1 fruit fly cellular context compared by ENCODE assay signal in the genomic region with DNA sequence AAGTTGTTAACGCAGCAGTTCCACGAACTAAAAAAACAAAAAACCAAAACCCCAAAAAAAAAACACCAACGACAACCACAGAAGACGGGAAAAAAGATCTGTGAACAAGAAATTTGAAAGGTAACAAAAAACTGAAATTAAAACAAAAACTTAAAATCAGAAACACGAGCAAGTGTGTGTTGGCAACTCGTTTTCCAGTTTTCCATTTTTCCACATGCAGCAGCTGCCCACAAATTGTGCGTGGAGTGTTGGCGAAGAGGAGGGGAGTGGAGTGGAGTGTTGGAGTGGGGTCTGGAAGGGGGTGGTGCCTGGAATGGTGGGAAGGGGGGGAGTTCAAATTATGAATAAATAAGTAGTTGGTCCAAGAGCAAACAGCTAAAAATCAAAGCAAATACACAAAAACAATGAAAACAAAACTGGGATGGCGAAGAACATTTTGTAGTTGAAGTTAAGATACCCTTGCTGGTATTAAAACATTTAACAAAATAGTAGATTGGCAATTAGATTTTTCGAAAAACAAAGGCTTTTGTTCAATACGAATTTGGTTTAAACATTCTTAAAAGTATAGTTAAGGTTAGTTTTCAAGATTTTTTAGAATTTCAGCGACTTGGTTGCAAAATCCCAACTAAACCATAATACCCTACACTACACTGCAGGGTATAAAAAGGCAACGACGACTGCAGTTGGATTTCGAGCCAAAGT.
TF ChIP-seq lines count a peak whose summit lies in the region.

No protein-coding gene starts in this region.

TF ChIP-seq in whole organism, embryonic, 481 proteins besides CTCF, POLR2A, EP300 and RAD21 (continued from another document and continues in another):
- no peak for TF ChIP-seq pan (optimal IDR thresholded peaks at IDR 0.05; lab: Kevin White, UChicago)
- peak in 1 of 2 experiments; percentile 28 for TF ChIP-seq pan (GFP tag; optimal IDR thresholded peaks at IDR 0.05 in 1 of 2, IDR thresholded peaks at IDR 0.05 in 1 of 2)
- no peak for TF ChIP-seq hth (optimal IDR thresholded peaks at IDR 0.05; lab: Kevin White, UChicago)
- peak; percentile 31 for TF ChIP-seq Lhr (GFP tag; optimal IDR thresholded peaks at IDR 0.05; lab: Kevin White, UChicago)
- TF ChIP-seq D19B (GFP tag; optimal IDR thresholded peaks at IDR 0.05; lab: Kevin White, UChicago) = peak; percentile 37
- TF ChIP-seq lmd (GFP tag; IDR thresholded peaks at IDR 0.05; lab: Robert Waterston, UW) = peak; percentile 38; the same call in 1 of the 2 replicates
- no peak for TF ChIP-seq CG30020 (tag; optimal IDR thresholded peaks at IDR 0.05; lab: Kevin White, UChicago)
- TF ChIP-seq ewg (GFP tag; optimal IDR thresholded peaks at IDR 0.05; lab: Kevin White, UChicago) = peak; percentile 40
- TF ChIP-seq pfk (GFP tag; optimal IDR thresholded peaks at IDR 0.05; lab: Kevin White, UChicago) = no peak
- TF ChIP-seq CG5245 (GFP tag; optimal IDR thresholded peaks at IDR 0.05; lab: Kevin White, UChicago) = peak; percentile 15
- TF ChIP-seq Awh (GFP tag; IDR thresholded peaks at IDR 0.05; lab: Robert Waterston, UW) = peak; percentile 53
- TF ChIP-seq Spps (tag; optimal IDR thresholded peaks at IDR 0.05; lab: Kevin White, UChicago) = peak; percentile 23
- TF ChIP-seq tin (GFP tag; optimal IDR thresholded peaks at IDR 0.05; lab: Kevin White, UChicago) = peak; percentile 46
- no peak for TF ChIP-seq ttk (GFP tag; IDR thresholded peaks at IDR 0.05; lab: Robert Waterston, UW)
- TF ChIP-seq NfI (GFP tag; optimal IDR thresholded peaks at IDR 0.05; lab: Kevin White, UChicago) = peak; percentile 40
- TF ChIP-seq CG18262 (tag; optimal IDR thresholded peaks at IDR 0.05; lab: Kevin White, UChicago) = peak; percentile 82
- TF ChIP-seq CG13123 (GFP tag; optimal IDR thresholded peaks at IDR 0.05; lab: Kevin White, UChicago) = no peak
- TF ChIP-seq D19A (tag; optimal IDR thresholded peaks at IDR 0.05; lab: Kevin White, UChicago) = peak; percentile 97
- peak in 1 of 2 experiments; percentile 27 for TF ChIP-seq Eip74EF (GFP tag; optimal IDR thresholded peaks at IDR 0.05; lab: Kevin White, UChicago)
- TF ChIP-seq dimm (GFP tag; IDR thresholded peaks at IDR 0.05; lab: Robert Waterston, UW) = no peak
- TF ChIP-seq seq (GFP tag; IDR thresholded peaks at IDR 0.05; lab: Robert Waterston, UW) = no peak
- no peak for TF ChIP-seq Trl (optimal IDR thresholded peaks at IDR 0.05; lab: Kevin White, UChicago)
- TF ChIP-seq Trl (GFP tag; optimal IDR thresholded peaks at IDR 0.05; lab: Kevin White, UChicago) = peak; percentile 29
- TF ChIP-seq Sox100B (GFP tag; optimal IDR thresholded peaks at IDR 0.05; lab: Kevin White, UChicago) = peak; percentile 63
- peak; percentile 53 for TF ChIP-seq CG17829 (tag; optimal IDR thresholded peaks at IDR 0.05; lab: Kevin White, UChicago)
- peak in 1 of 2 experiments; percentile 11 for TF ChIP-seq Hr78 (GFP tag; optimal IDR thresholded peaks at IDR 0.05; lab: Kevin White, UChicago)
- TF ChIP-seq pum (GFP tag; optimal IDR thresholded peaks at IDR 0.05; lab: Kevin White, UChicago) = peak; percentile 34
- peak; percentile 69 for TF ChIP-seq Xrp1 (GFP tag; IDR thresholded peaks at IDR 0.05; lab: Robert Waterston, UW)
- peak; percentile 46 for TF ChIP-seq Chrac-16 (GFP tag; optimal IDR thresholded peaks at IDR 0.05; lab: Kevin White, UChicago)
- TF ChIP-seq Asciz (GFP tag; optimal IDR thresholded peaks at IDR 0.05; lab: Kevin White, UChicago) = peak; percentile 15
- TF ChIP-seq crol (GFP tag; IDR thresholded peaks at IDR 0.05; lab: Robert Waterston, UW) = peak; percentile 93
- peak; percentile 34 for TF ChIP-seq tio (GFP tag; optimal IDR thresholded peaks at IDR 0.05; lab: Kevin White, UChicago)
- peak; percentile 62 for TF ChIP-seq CG11504 (tag; optimal IDR thresholded peaks at IDR 0.05; lab: Kevin White, UChicago)
- no peak for TF ChIP-seq Hand (GFP tag; optimal IDR thresholded peaks at IDR 0.05; lab: Kevin White, UChicago)
- no peak for TF ChIP-seq dan (GFP tag; IDR thresholded peaks at IDR 0.05; lab: Robert Waterston, UW)
- no peak for TF ChIP-seq ro (GFP tag; IDR thresholded peaks at IDR 0.05; lab: Robert Waterston, UW)
- peak; percentile 1 for TF ChIP-seq CrebB (tag; optimal IDR thresholded peaks at IDR 0.05; lab: Kevin White, UChicago)
- TF ChIP-seq CG31441 (GFP tag; IDR thresholded peaks at IDR 0.05; lab: Robert Waterston, UW) = peak; percentile 71
- TF ChIP-seq Hr39 (optimal IDR thresholded peaks at IDR 0.05; lab: Kevin White, UChicago) = no peak
- TF ChIP-seq CG7556 (GFP tag; optimal IDR thresholded peaks at IDR 0.05; lab: Kevin White, UChicago) = peak; percentile 42
- TF ChIP-seq disco-r (GFP tag; optimal IDR thresholded peaks at IDR 0.05; lab: Kevin White, UChicago) = no peak
- 0 out of 4 replicates have a peak, but pooled peaks have one; percentile 42 for TF ChIP-seq chinmo (GFP tag; IDR thresholded peaks at IDR 0.05; lab: Robert Waterston, UW; ENCODE audit: partially characterized antibody)
- TF ChIP-seq CG4424 (GFP tag; optimal IDR thresholded peaks at IDR 0.05; lab: Kevin White, UChicago) = peak; percentile 41
- TF ChIP-seq cg (GFP tag; optimal IDR thresholded peaks at IDR 0.05; lab: Kevin White, UChicago) = peak; percentile 43
- TF ChIP-seq fu2 (GFP tag; optimal IDR thresholded peaks at IDR 0.05; lab: Kevin White, UChicago) = no peak
- no peak for TF ChIP-seq Fer2 (tag; optimal IDR thresholded peaks at IDR 0.05; lab: Kevin White, UChicago)
- no peak for TF ChIP-seq HLH3B (GFP tag; IDR thresholded peaks at IDR 0.05; lab: Robert Waterston, UW)
- TF ChIP-seq CG10979 (tag; optimal IDR thresholded peaks at IDR 0.05; lab: Kevin White, UChicago) = peak; percentile 79
- TF ChIP-seq dmrt99B (tag; optimal IDR thresholded peaks at IDR 0.05; lab: Kevin White, UChicago) = peak; percentile 67
- peak; percentile 74 for TF ChIP-seq CG17361 (GFP tag; IDR thresholded peaks at IDR 0.05; lab: Robert Waterston, UW)
- peak; percentile 34 for TF ChIP-seq CG5180 (GFP tag; optimal IDR thresholded peaks at IDR 0.05; lab: Kevin White, UChicago)
- peak; percentile 44 for TF ChIP-seq CG10267 (tag; optimal IDR thresholded peaks at IDR 0.05; lab: Kevin White, UChicago)
- TF ChIP-seq CG30431 (GFP tag; optimal IDR thresholded peaks at IDR 0.05; lab: Kevin White, UChicago) = peak; percentile 8
- TF ChIP-seq Pdp1 (GFP tag; optimal IDR thresholded peaks at IDR 0.05; lab: Kevin White, UChicago) = peak; percentile 21 to 25
- TF ChIP-seq bbx (GFP tag; IDR thresholded peaks at IDR 0.05; lab: Robert Waterston, UW; ENCODE audit: partially characterized antibody) = no peak
- no peak for TF ChIP-seq emc (GFP tag; optimal IDR thresholded peaks at IDR 0.05; lab: Kevin White, UChicago)
- TF ChIP-seq Side (GFP tag; optimal IDR thresholded peaks at IDR 0.05; lab: Kevin White, UChicago) = peak; percentile 17
- peak; percentile 58 for TF ChIP-seq grau (tag; optimal IDR thresholded peaks at IDR 0.05; lab: Kevin White, UChicago)
- TF ChIP-seq lilli (GFP tag; optimal IDR thresholded peaks at IDR 0.05; lab: Kevin White, UChicago) = peak; percentile 21
- TF ChIP-seq ken (GFP tag; IDR thresholded peaks at IDR 0.05; lab: Robert Waterston, UW) = 0 out of 3 replicates have a peak, but pooled peaks have one; percentile 33
- TF ChIP-seq sug (tag; optimal IDR thresholded peaks at IDR 0.05; lab: Kevin White, UChicago) = no peak
- no peak for TF ChIP-seq odd (GFP tag; optimal IDR thresholded peaks at IDR 0.05; lab: Kevin White, UChicago)
- TF ChIP-seq CG8388 (GFP tag; optimal IDR thresholded peaks at IDR 0.05; lab: Kevin White, UChicago) = peak; percentile 67
- peak; percentile 59 for TF ChIP-seq CG2678 (tag; optimal IDR thresholded peaks at IDR 0.05; lab: Kevin White, UChicago)
- peak; percentile 67 for TF ChIP-seq CG6254 (GFP tag; optimal IDR thresholded peaks at IDR 0.05; lab: Kevin White, UChicago)
- TF ChIP-seq tx (GFP tag; optimal IDR thresholded peaks at IDR 0.05; lab: Kevin White, UChicago) = no peak
- TF ChIP-seq CG14860 (GFP tag; IDR thresholded peaks at IDR 0.05; lab: Robert Waterston, UW; ENCODE audit: partially characterized antibody) = no peak
- TF ChIP-seq knrl (GFP tag; IDR thresholded peaks at IDR 0.05; lab: Robert Waterston, UW; ENCODE audit: partially characterized antibody) = no peak
- no peak for TF ChIP-seq CG14965 (GFP tag; optimal IDR thresholded peaks at IDR 0.05; lab: Kevin White, UChicago; ENCODE audit: borderline replicate concordance)
- TF ChIP-seq Nf-YB (GFP tag; optimal IDR thresholded peaks at IDR 0.05; lab: Kevin White, UChicago) = no peak
- TF ChIP-seq dati (GFP tag; IDR thresholded peaks at IDR 0.05; lab: Robert Waterston, UW) = no peak
- peak; percentile 67 for TF ChIP-seq CG7839 (tag; optimal IDR thresholded peaks at IDR 0.05; lab: Kevin White, UChicago)
- TF ChIP-seq repo (GFP tag; optimal IDR thresholded peaks at IDR 0.05; lab: Kevin White, UChicago) = peak; percentile 26
- TF ChIP-seq CG1647 (GFP tag; optimal IDR thresholded peaks at IDR 0.05; lab: Kevin White, UChicago) = no peak
- TF ChIP-seq CkIIα-i1 (GFP tag; IDR thresholded peaks at IDR 0.05; lab: Robert Waterston, UW) = no peak
- peak; percentile 32 for TF ChIP-seq jumu (GFP tag; optimal IDR thresholded peaks at IDR 0.05; lab: Kevin White, UChicago)
- no peak for TF ChIP-seq prd (optimal IDR thresholded peaks at IDR 0.05; lab: Kevin White, UChicago)
- TF ChIP-seq prd (GFP tag; IDR thresholded peaks at IDR 0.05; lab: Robert Waterston, UW) = peak; percentile 58; the same call in 2 of the 3 replicates
- TF ChIP-seq gcm (GFP tag; optimal IDR thresholded peaks at IDR 0.05; lab: Kevin White, UChicago) = peak; percentile 4
- peak; percentile 63 for TF ChIP-seq Xbp1 (GFP tag; optimal IDR thresholded peaks at IDR 0.05; lab: Kevin White, UChicago)
- TF ChIP-seq CG7786 (GFP tag; optimal IDR thresholded peaks at IDR 0.05; lab: Kevin White, UChicago) = peak; percentile 11
- TF ChIP-seq kay (GFP tag; optimal IDR thresholded peaks at IDR 0.05; lab: Kevin White, UChicago) = no peak
- TF ChIP-seq eve (GFP tag; optimal IDR thresholded peaks at IDR 0.05; lab: Kevin White, UChicago) = peak in 1 of 2 experiments; percentile 70
- TF ChIP-seq sr (GFP tag; IDR thresholded peaks at IDR 0.05; lab: Robert Waterston, UW) = 0 out of 3 replicates have a peak, but pooled peaks have one; percentile 48
- TF ChIP-seq NC2β (GFP tag; optimal IDR thresholded peaks at IDR 0.05; lab: Kevin White, UChicago) = no peak
- TF ChIP-seq vvl (GFP tag; IDR thresholded peaks at IDR 0.05; lab: Robert Waterston, UW) = peak; percentile 68
- no peak for TF ChIP-seq fd64A (GFP tag; optimal IDR thresholded peaks at IDR 0.05; lab: Kevin White, UChicago)
- TF ChIP-seq zfh2 (GFP tag; optimal IDR thresholded peaks at IDR 0.05; lab: Kevin White, UChicago) = no peak
- TF ChIP-seq Sox102F (GFP tag; optimal IDR thresholded peaks at IDR 0.05; lab: Kevin White, UChicago) = peak; percentile 74
- TF ChIP-seq gfzf (GFP tag; optimal IDR thresholded peaks at IDR 0.05; lab: Kevin White, UChicago) = no peak
- no peak for TF ChIP-seq sc (optimal IDR thresholded peaks at IDR 0.05; lab: Kevin White, UChicago)
- TF ChIP-seq sc (GFP tag; optimal IDR thresholded peaks at IDR 0.05; lab: Kevin White, UChicago) = peak; percentile 61
- TF ChIP-seq pb (GFP tag; optimal IDR thresholded peaks at IDR 0.05; lab: Kevin White, UChicago) = no peak
- TF ChIP-seq esg (GFP tag; conservative IDR thresholded peaks at IDR 0.05; lab: Robert Waterston, UW) = peak; percentile 27
- TF ChIP-seq Nf-YA (GFP tag; IDR thresholded peaks at IDR 0.05; lab: Robert Waterston, UW) = no peak
- TF ChIP-seq CG4820 (GFP tag; optimal IDR thresholded peaks at IDR 0.05; lab: Kevin White, UChicago) = peak; percentile 39
- no peak for TF ChIP-seq so (GFP tag; IDR thresholded peaks at IDR 0.05; lab: Robert Waterston, UW)
- TF ChIP-seq HmgD (GFP tag; optimal IDR thresholded peaks at IDR 0.05; lab: Kevin White, UChicago) = no peak
- TF ChIP-seq CG42726 (GFP tag; IDR thresholded peaks at IDR 0.05; lab: Robert Waterston, UW; ENCODE audit: partially characterized antibody) = no peak
- TF ChIP-seq row (GFP tag; IDR thresholded peaks at IDR 0.05; lab: Robert Waterston, UW) = peak; percentile 72
- TF ChIP-seq Oli (tag; optimal IDR thresholded peaks at IDR 0.05; lab: Kevin White, UChicago) = peak; percentile 65
- TF ChIP-seq unpg (GFP tag; optimal IDR thresholded peaks at IDR 0.05; lab: Kevin White, UChicago) = peak; percentile 65
- no peak for TF ChIP-seq klu (GFP tag; IDR thresholded peaks at IDR 0.05; lab: Robert Waterston, UW)
- no peak for TF ChIP-seq HLH54F (GFP tag; optimal IDR thresholded peaks at IDR 0.05; lab: Kevin White, UChicago)
- TF ChIP-seq fru (optimal IDR thresholded peaks at IDR 0.05; lab: Kevin White, UChicago) = no peak
- 0 out of 2 replicates have a peak, but pooled peaks have one; percentile 38 for TF ChIP-seq stc (GFP tag; IDR thresholded peaks at IDR 0.05; lab: Robert Waterston, UW)
- no peak for TF ChIP-seq CG10543 (GFP tag; optimal IDR thresholded peaks at IDR 0.05; lab: Kevin White, UChicago)
- peak; percentile 37 for TF ChIP-seq Atf-2 (GFP tag; optimal IDR thresholded peaks at IDR 0.05; lab: Kevin White, UChicago)
- peak; percentile 39 for TF ChIP-seq CG9437 (GFP tag; optimal IDR thresholded peaks at IDR 0.05; lab: Kevin White, UChicago)
- no peak for TF ChIP-seq CG14050 (GFP tag; IDR thresholded peaks at IDR 0.05; lab: Robert Waterston, UW)
- peak; percentile 46 for TF ChIP-seq NC2α (GFP tag; optimal IDR thresholded peaks at IDR 0.05; lab: Kevin White, UChicago)
- no peak for TF ChIP-seq CG7357 (GFP tag; IDR thresholded peaks at IDR 0.05; lab: Robert Waterston, UW)
- peak; percentile 54 for TF ChIP-seq tap (tag; optimal IDR thresholded peaks at IDR 0.05; lab: Kevin White, UChicago)
- no peak for TF ChIP-seq CG7928 (GFP tag; optimal IDR thresholded peaks at IDR 0.05; lab: Kevin White, UChicago)
- peak; percentile 52 for TF ChIP-seq Med (GFP tag; lab: Kevin White, UChicago)
- TF ChIP-seq Sin3A (optimal IDR thresholded peaks at IDR 0.05; lab: Kevin White, UChicago) = no peak
- peak in 1 of 2 experiments; percentile 22 for TF ChIP-seq dpn (GFP tag; optimal IDR thresholded peaks at IDR 0.05; lab: Kevin White, UChicago)
- peak; percentile 72 for TF ChIP-seq nmo (GFP tag; optimal IDR thresholded peaks at IDR 0.05; lab: Kevin White, UChicago)
- no peak for TF ChIP-seq HmgZ (tag; optimal IDR thresholded peaks at IDR 0.05; lab: Kevin White, UChicago)
- TF ChIP-seq slbo (GFP tag; IDR thresholded peaks at IDR 0.05; lab: Robert Waterston, UW) = no peak
- TF ChIP-seq Mes4 (GFP tag; optimal IDR thresholded peaks at IDR 0.05; lab: Kevin White, UChicago) = peak; percentile 44
- peak; percentile 55 for TF ChIP-seq CG13424 (tag; optimal IDR thresholded peaks at IDR 0.05; lab: Kevin White, UChicago)
- peak; percentile 40 for TF ChIP-seq CG9727 (GFP tag; optimal IDR thresholded peaks at IDR 0.05; lab: Kevin White, UChicago)
- peak; percentile 56 for TF ChIP-seq Blimp-1 (GFP tag; optimal IDR thresholded peaks at IDR 0.05; lab: Kevin White, UChicago)
